Fruit fly (Drosophila melanogaster) whole organism, larva: ENCODE results near the gene mor.

Experiments used
- noc ChIP-seq: fragments of 200-800 bp; sonication (Bioruptor generic); optimal IDR thresholded peaks from 3 replicates; lab custom pipeline; 2019; ENCODE audit warnings: missing biosample characterization, mild to moderate bottlenecking, missing genetic modification characterization, moderate library complexity

The mor gene

dm6 chr3R:15993815-15994572 is 21.3 kb upstream of the mor start:
- no peak for TF ChIP-seq noc (tag; lab: Kevin White, UChicago)

dm6 chr3R:15993139-15993804 is 20.6 kb upstream of the mor start:
- TF ChIP-seq noc (tag; lab: Kevin White, UChicago), result peak; percentile 8

- TF ChIP-seq noc (tag; lab: Kevin White, UChicago), result no peak
Measured at dm6 chr3R:15991593-15991992, 18.9 kb upstream of the mor start.

dm6 chr3R:15989217-15989921 is 16.7 kb upstream of the mor start:
- TF ChIP-seq noc (tag; lab: Kevin White, UChicago), result no peak

- no peak for TF ChIP-seq noc (tag; lab: Kevin White, UChicago)
Measured at dm6 chr3R:15988353-15988752, 15.6 kb upstream of the mor start.

- no peak for TF ChIP-seq noc (tag; lab: Kevin White, UChicago)
Measured at dm6 chr3R:15987064-15987649, 14.4 kb upstream of the mor start.

dm6 chr3R:15985762-15986214 is 13.1 kb upstream of the mor start, which contains the start of gene srp:
srp (plus strand) TSS chr3R:15986152.
- TF ChIP-seq noc (tag; lab: Kevin White, UChicago), result peak; percentile 58

dm6 chr3R:15984483-15985118 is 11.9 kb upstream of the mor start:
- TF ChIP-seq noc (tag; lab: Kevin White, UChicago), result no peak

dm6 chr3R:15983541-15984229 is 11.0 kb upstream of the mor start:
- TF ChIP-seq noc (tag; lab: Kevin White, UChicago), result peak; percentile 29

- no peak for TF ChIP-seq noc (tag; lab: Kevin White, UChicago)
Measured at dm6 chr3R:15975170-15975569, 2.5 kb upstream of the mor start.

- peak; percentile 86 for TF ChIP-seq noc (tag; lab: Kevin White, UChicago)
Measured at dm6 chr3R:15974235-15974634, 1.5 kb upstream of the mor start.

- TF ChIP-seq noc (tag; lab: Kevin White, UChicago), result peak; percentile 59
Measured at dm6 chr3R:15973488-15973975, 819 bp upstream of the mor start.

- TF ChIP-seq noc (tag; lab: Kevin White, UChicago), result no peak
Measured at dm6 chr3R:15972979-15973486, 320 bp upstream of the mor start, which contains the start of gene Hel89B. Hel89B (plus strand) TSS chr3R:15973298.

- TF ChIP-seq noc (tag; lab: Kevin White, UChicago), result peak; percentile 92
Measured at dm6 chr3R:15965169-15965568, 7.5 kb downstream of the mor start, which contains the start of the genes CG32856 and Rbf2. CG32856 (minus strand) TSS chr3R:15965351. Rbf2 (plus strand) TSS chr3R:15965446.
